Fruit fly (Drosophila melanogaster) whole organism, embryonic: ENCODE data around the gene Bet5.

Experiments
- ATbp ChIP-seq: fragments of 200-800 bp; sonication (Bioruptor generic); optimal IDR thresholded peaks from 2 replicates; lab custom pipeline; 2017; ENCODE audit warnings: missing biosample characterization, mild to moderate bottlenecking, missing genetic modification characterization, missing genetic modification reagents
- Abd-B ChIP-seq: fragments of 200-800 bp; sonication (Bioruptor generic); optimal IDR thresholded peaks from 2 replicates; lab custom pipeline; 2018; ENCODE audit warnings: missing biosample characterization, mild to moderate bottlenecking, missing genetic modification characterization, moderate library complexity
- Atf-2 ChIP-seq: fragments of 200-800 bp; sonication (Bioruptor generic); optimal IDR thresholded peaks from 2 replicates; lab custom pipeline; 2016; ENCODE audit warnings: missing biosample characterization, missing genetic modification characterization
- Bgb ChIP-seq: fragments of 200-800 bp; sonication (Bioruptor generic); IDR thresholded peaks from 2 replicates; pipeline ENCODE4 v1.3.6; 2022; ENCODE audit warnings: missing biosample characterization, missing genetic modification characterization; ENCODE audit not compliant: partially characterized antibody
- CG10979 ChIP-seq: fragments of 200-800 bp; sonication (Bioruptor generic); optimal IDR thresholded peaks from 2 replicates; lab custom pipeline; 2018; ENCODE audit warnings: missing biosample characterization, mild to moderate bottlenecking, missing genetic modification characterization, moderate library complexity
- CG11247 ChIP-seq: fragments of 200-800 bp; sonication (Bioruptor generic); IDR thresholded peaks from 2 replicates; pipeline ENCODE4 v1.3.6; 2022; ENCODE audit warnings: missing biosample characterization, missing genetic modification characterization
- CG11398 ChIP-seq: fragments of 200-800 bp; sonication (Bioruptor generic); optimal IDR thresholded peaks from 2 replicates; lab custom pipeline; 2016; ENCODE audit warnings: missing biosample characterization, missing genetic modification characterization
- CG12391 ChIP-seq: fragments of 200-800 bp; sonication (Bioruptor generic); optimal IDR thresholded peaks from 3 replicates; lab custom pipeline; 2018; ENCODE audit warnings: missing biosample characterization, mild to moderate bottlenecking, missing genetic modification characterization, moderate library complexity
- CG12744 ChIP-seq: fragments of 200-800 bp; sonication (Bioruptor generic); optimal IDR thresholded peaks from 2 replicates; lab custom pipeline; 2016; ENCODE audit warnings: missing biosample characterization, missing genetic modification characterization
- CG13123 ChIP-seq: fragments of 200-800 bp; sonication (Bioruptor generic); optimal IDR thresholded peaks from 2 replicates; lab custom pipeline; 2016; ENCODE audit warnings: missing biosample characterization, missing genetic modification characterization
- CG14014 ChIP-seq: fragments of 200-800 bp; sonication (Bioruptor generic); IDR thresholded peaks from 2 replicates; pipeline ENCODE4 v1.3.6; 2022; ENCODE audit warnings: missing biosample characterization, missing genetic modification characterization
- CG16863 ChIP-seq: fragments of 200-800 bp; sonication (Bioruptor generic); optimal IDR thresholded peaks from 3 replicates; lab custom pipeline; 2016; ENCODE audit warnings: missing biosample characterization, missing genetic modification characterization
- CG2129 ChIP-seq: fragments of 200-800 bp; sonication (Bioruptor generic); IDR thresholded peaks from 2 replicates; pipeline ENCODE4 v1.3.6; 2022; ENCODE audit warnings: missing biosample characterization, missing genetic modification characterization; ENCODE audit not compliant: partially characterized antibody
- CG30431 ChIP-seq: fragments of 200-800 bp; sonication (Bioruptor generic); optimal IDR thresholded peaks from 2 replicates; lab custom pipeline; 2017; ENCODE audit warnings: missing biosample characterization, missing genetic modification characterization
- CG31388 ChIP-seq: fragments of 200-800 bp; sonication (Bioruptor generic); optimal IDR thresholded peaks from 2 replicates; lab custom pipeline; 2016; ENCODE audit warnings: missing biosample characterization, missing genetic modification characterization
- CG31441 ChIP-seq: fragments of 200-800 bp; sonication (Bioruptor generic); IDR thresholded peaks from 2 replicates; pipeline ENCODE4 v1.3.6; 2022; ENCODE audit warnings: missing biosample characterization, missing genetic modification characterization
- CG4360 ChIP-seq: fragments of 200-800 bp; sonication (Bioruptor generic); IDR thresholded peaks from 2 replicates; pipeline ENCODE4 v1.3.6; 2022; ENCODE audit warnings: missing biosample characterization, missing genetic modification characterization
- Dbx ChIP-seq: fragments of 200-800 bp; sonication (Bioruptor generic); IDR thresholded peaks from 3 replicates; pipeline ENCODE4 v1.3.6; 2022; ENCODE audit warnings: missing biosample characterization, missing genetic modification characterization
- Deaf1 ChIP-seq: fragments of 200-800 bp; optimal IDR thresholded peaks from 3 replicates; lab custom pipeline; 2019; ENCODE audit warnings: missing biosample characterization, mild to moderate bottlenecking, missing genetic modification characterization, moderate library complexity
- Doc3 ChIP-seq: fragments of 200-800 bp; sonication (Bioruptor generic); IDR thresholded peaks from 3 replicates; pipeline ENCODE4 v1.3.6; 2022; ENCODE audit warnings: missing biosample characterization, missing genetic modification characterization; ENCODE audit not compliant: partially characterized antibody
- E2f1 ChIP-seq: fragments of 200-800 bp; sonication (Bioruptor generic); IDR thresholded peaks from 2 replicates; pipeline ENCODE4 v1.3.6; 2022; ENCODE audit warnings: missing biosample characterization, missing genetic modification characterization
- Gsc ChIP-seq: fragments of 200-800 bp; sonication (Bioruptor generic); IDR thresholded peaks from 2 replicates; pipeline ENCODE4 v1.3.6; 2022; ENCODE audit warnings: missing biosample characterization, missing genetic modification characterization
- Gug ChIP-seq: fragments of 200-800 bp; sonication (Bioruptor generic); IDR thresholded peaks from 4 replicates; pipeline ENCODE4 v1.3.6; 2022; ENCODE audit warnings: missing biosample characterization, missing genetic modification characterization
- H15 ChIP-seq: fragments of 200-800 bp; sonication (Bioruptor generic); IDR thresholded peaks from 3 replicates; pipeline ENCODE4 v1.3.6; 2022; ENCODE audit warnings: missing biosample characterization, missing genetic modification characterization
- H2.0 ChIP-seq: fragments of 200-800 bp; sonication (Bioruptor generic); IDR thresholded peaks from 2 replicates; pipeline ENCODE4 v1.3.6; 2022; ENCODE audit warnings: missing biosample characterization, missing genetic modification characterization
- Hr51 ChIP-seq, 2 experiments: fragments of 200-800 bp; sonication (Bioruptor generic); optimal IDR thresholded peaks; 2 replicates in 1 of 2; 3 replicates in 1 of 2; lab custom pipeline; 2016 to 2018; ENCODE audit warnings: missing biosample characterization in 2 of 2, missing genetic modification characterization in 2 of 2, mild to moderate bottlenecking in 1 of 2, moderate library complexity in 1 of 2
- NFAT ChIP-seq: fragments of 200-800 bp; sonication (Bioruptor generic); IDR thresholded peaks from 2 replicates; pipeline ENCODE4 v1.3.6; 2022; ENCODE audit warnings: missing biosample characterization, missing genetic modification characterization
- Nf-YC ChIP-seq: fragments of 200-800 bp; optimal IDR thresholded peaks from 3 replicates; lab custom pipeline; 2019; ENCODE audit warnings: missing biosample characterization, mild to moderate bottlenecking, missing genetic modification characterization, moderate library complexity
- Oaz ChIP-seq: fragments of 200-800 bp; sonication (Bioruptor generic); IDR thresholded peaks from 2 replicates; pipeline ENCODE4 v1.3.6; 2022; ENCODE audit warnings: missing biosample characterization, missing genetic modification characterization
- PHDP ChIP-seq: fragments of 200-800 bp; sonication (Bioruptor generic); optimal IDR thresholded peaks from 3 replicates; lab custom pipeline; 2018; ENCODE audit warnings: missing biosample characterization, mild to moderate bottlenecking, missing genetic modification characterization, moderate library complexity
- Sox100B ChIP-seq: fragments of 200-800 bp; sonication (Bioruptor generic); optimal IDR thresholded peaks from 3 replicates; lab custom pipeline; 2018; ENCODE audit warnings: missing biosample characterization, mild to moderate bottlenecking, missing genetic modification characterization
- Spps ChIP-seq: fragments of 200-800 bp; sonication (Bioruptor generic); optimal IDR thresholded peaks from 2 replicates; lab custom pipeline; 2018; ENCODE audit warnings: missing biosample characterization, mild to moderate bottlenecking, missing genetic modification characterization
- Xrp1 ChIP-seq: fragments of 200-800 bp; sonication (Bioruptor generic); IDR thresholded peaks from 2 replicates; pipeline ENCODE4 v1.3.6; 2022; ENCODE audit warnings: missing biosample characterization, missing genetic modification characterization
- YL-1 ChIP-seq: fragments of 200-800 bp; sonication (Bioruptor generic); optimal IDR thresholded peaks from 3 replicates; lab custom pipeline; 2017; ENCODE audit warnings: missing biosample characterization, mild to moderate bottlenecking, missing genetic modification characterization
- amos ChIP-seq: fragments of 200-800 bp; sonication (Bioruptor generic); IDR thresholded peaks from 2 replicates; pipeline ENCODE4 v1.3.6; 2022; ENCODE audit warnings: missing biosample characterization, missing genetic modification characterization; ENCODE audit not compliant: partially characterized antibody
- ash1 ChIP-seq: fragments of 200-800 bp; sonication (Bioruptor generic); optimal IDR thresholded peaks from 2 replicates; lab custom pipeline; 2018; ENCODE audit warnings: missing biosample characterization, mild to moderate bottlenecking, missing genetic modification characterization
- az2 ChIP-seq: fragments of 200-800 bp; sonication (Bioruptor generic); optimal IDR thresholded peaks from 3 replicates; lab custom pipeline; 2016; ENCODE audit warnings: missing biosample characterization, missing genetic modification characterization
- bowl ChIP-seq: fragments of 200-800 bp; sonication (Bioruptor generic); IDR thresholded peaks from 2 replicates; pipeline ENCODE4 v1.3.6; 2022; ENCODE audit warnings: missing biosample characterization, missing genetic modification characterization
- bsh ChIP-seq, 2 experiments: fragments of 200-800 bp; sonication (Bioruptor generic); optimal IDR thresholded peaks; 2 replicates each; lab custom pipeline; 2017 to 2018; ENCODE audit warnings: mild to moderate bottlenecking in 2 of 2, missing biosample characterization in 2 of 2, missing genetic modification characterization in 2 of 2, moderate library complexity in 1 of 2
- dmrt99B ChIP-seq: fragments of 200-800 bp; sonication (Bioruptor generic); optimal IDR thresholded peaks from 2 replicates; lab custom pipeline; 2018; ENCODE audit warnings: missing biosample characterization, mild to moderate bottlenecking, missing genetic modification characterization, moderate library complexity
- nau ChIP-seq: fragments of 200-800 bp; sonication (Bioruptor generic); optimal IDR thresholded peaks from 3 replicates; lab custom pipeline; 2017; ENCODE audit warnings: missing biosample characterization, mild to moderate bottlenecking, missing genetic modification characterization, missing genetic modification reagents
- nmo ChIP-seq: fragments of 200-800 bp; sonication (Bioruptor generic); optimal IDR thresholded peaks from 2 replicates; lab custom pipeline; 2018; ENCODE audit warnings: missing biosample characterization, mild to moderate bottlenecking, missing genetic modification characterization, moderate library complexity
- org-1 ChIP-seq: fragments of 200-800 bp; sonication (Bioruptor generic); optimal IDR thresholded peaks from 2 replicates; lab custom pipeline; 2017; ENCODE audit warnings: missing biosample characterization, missing genetic modification characterization
- peb ChIP-seq: fragments of 200-800 bp; sonication (Bioruptor generic); IDR thresholded peaks from 2 replicates; pipeline ENCODE4 v1.3.6; 2022; ENCODE audit warnings: missing biosample characterization, missing genetic modification characterization
- repo ChIP-seq: fragments of 200-800 bp; sonication (Bioruptor generic); optimal IDR thresholded peaks from 2 replicates; lab custom pipeline; 2016; ENCODE audit warnings: missing biosample characterization, missing genetic modification characterization
- seq ChIP-seq: fragments of 200-800 bp; sonication (Bioruptor generic); IDR thresholded peaks from 2 replicates; pipeline ENCODE4 v1.3.6; 2022; ENCODE audit warnings: missing biosample characterization, missing genetic modification characterization
- sisA ChIP-seq: fragments of 200-800 bp; sonication (Bioruptor generic); IDR thresholded peaks from 2 replicates; pipeline ENCODE4 v1.3.6; 2022; ENCODE audit warnings: missing biosample characterization, missing genetic modification characterization
- stc ChIP-seq: fragments of 200-800 bp; sonication (Bioruptor generic); IDR thresholded peaks from 2 replicates; pipeline ENCODE4 v1.3.6; 2022; ENCODE audit warnings: missing biosample characterization, missing genetic modification characterization
- tgo ChIP-seq: fragments of 200-800 bp; sonication (Bioruptor generic); IDR thresholded peaks from 3 replicates; pipeline ENCODE4 v1.3.6; 2022; ENCODE audit warnings: missing biosample characterization, missing genetic modification characterization
- trem ChIP-seq: fragments of 200-800 bp; optimal IDR thresholded peaks from 3 replicates; lab custom pipeline; 2019; ENCODE audit warnings: missing biosample characterization, mild to moderate bottlenecking, missing genetic modification characterization, moderate library complexity
- wor ChIP-seq: fragments of 200-800 bp; sonication (Bioruptor generic); IDR thresholded peaks from 2 replicates; pipeline ENCODE4 v1.3.6; 2022; ENCODE audit warnings: missing biosample characterization, missing genetic modification characterization
- yki ChIP-seq: fragments of >200 bp; optimal IDR thresholded peaks from 3 replicates; lab custom pipeline; 2018

Gene Bet5

dm6 chr3R:30222236-30222635, 42.2 kb downstream of the Bet5 start (continued):
- no peak for TF ChIP-seq ash1 (GFP tag; lab: Kevin White, UChicago)
- peak; percentile 19; the same call in 1 of the 2 replicates for TF ChIP-seq CG14014 (GFP tag; lab: Robert Waterston, UW)
- no peak for TF ChIP-seq CG2129 (GFP tag; lab: Robert Waterston, UW)
- no peak for TF ChIP-seq Gsc (GFP tag; lab: Robert Waterston, UW)
- no peak for TF ChIP-seq wor
- TF ChIP-seq CG31441 (GFP tag; lab: Robert Waterston, UW): peak; percentile 44
- no peak for TF ChIP-seq org-1
- TF ChIP-seq CG11398 (GFP tag; lab: Kevin White, UChicago): no peak
- TF ChIP-seq trem (tag; lab: Kevin White, UChicago): peak; percentile 16
- no peak for TF ChIP-seq H2.0 (GFP tag; lab: Robert Waterston, UW)
- peak; percentile 26 for TF ChIP-seq PHDP (tag; lab: Kevin White, UChicago)
- no peak for TF ChIP-seq Spps (tag; lab: Kevin White, UChicago)
- TF ChIP-seq Deaf1 (tag; lab: Kevin White, UChicago): no peak
- TF ChIP-seq CG11247 (GFP tag; lab: Robert Waterston, UW): no peak
- TF ChIP-seq repo (GFP tag; lab: Kevin White, UChicago): no peak
- no peak for TF ChIP-seq CG4360 (GFP tag; lab: Robert Waterston, UW)
- peak; percentile 61 for TF ChIP-seq CG12391
- TF ChIP-seq yki (lab: Kevin White, UChicago): no peak
- TF ChIP-seq Xrp1 (GFP tag; lab: Robert Waterston, UW): peak; percentile 77
- TF ChIP-seq Oaz (GFP tag; lab: Robert Waterston, UW): no peak
- no peak for TF ChIP-seq nau (GFP tag; lab: Kevin White, UChicago)
- no peak for TF ChIP-seq Doc3 (GFP tag; lab: Robert Waterston, UW)
- TF ChIP-seq Sox100B: peak; percentile 8
- TF ChIP-seq dmrt99B (tag; lab: Kevin White, UChicago): peak; percentile 13
- TF ChIP-seq peb (GFP tag; lab: Robert Waterston, UW): no peak
- TF ChIP-seq CG12744 (GFP tag; lab: Kevin White, UChicago): no peak
- TF ChIP-seq NFAT: no peak
- TF ChIP-seq amos: no peak
- TF ChIP-seq ATbp: no peak
- TF ChIP-seq bowl (GFP tag; lab: Robert Waterston, UW): no peak
- TF ChIP-seq bsh (GFP tag; optimal IDR thresholded peaks at IDR 0.05; lab: Kevin White, UChicago): peak in 1 of 2 experiments; percentile 51
- TF ChIP-seq Abd-B (GFP tag; lab: Kevin White, UChicago): no peak
- no peak for TF ChIP-seq CG13123
- no peak for TF ChIP-seq YL-1 (GFP tag; lab: Kevin White, UChicago)
- peak; percentile 12 for TF ChIP-seq nmo (GFP tag; lab: Kevin White, UChicago)
- no peak for TF ChIP-seq seq (GFP tag; lab: Robert Waterston, UW)
- peak; percentile 9 for TF ChIP-seq CG30431 (GFP tag; lab: Kevin White, UChicago)
- peak; percentile 43; the same call in 1 of the 2 replicates for TF ChIP-seq stc
- TF ChIP-seq CG10979 (tag; lab: Kevin White, UChicago): peak; percentile 57
- no peak for TF ChIP-seq Atf-2 (GFP tag; lab: Kevin White, UChicago)
- no peak for TF ChIP-seq CG31388 (GFP tag; lab: Kevin White, UChicago)
- no peak for TF ChIP-seq Nf-YC
- TF ChIP-seq az2 (GFP tag; lab: Kevin White, UChicago): peak; percentile 16
- no peak for TF ChIP-seq Dbx (GFP tag; lab: Robert Waterston, UW)
- peak in 1 of 2 experiments; percentile 19 for TF ChIP-seq Hr51 (GFP tag; optimal IDR thresholded peaks at IDR 0.05; lab: Kevin White, UChicago)
- no peak for TF ChIP-seq CG16863 (GFP tag; lab: Kevin White, UChicago)
- no peak for TF ChIP-seq Gug
- TF ChIP-seq H15 (GFP tag; lab: Robert Waterston, UW): 0 out of 3 replicates have a peak, but pooled peaks have one; percentile 14
- TF ChIP-seq sisA (GFP tag; lab: Robert Waterston, UW): no peak
- TF ChIP-seq E2f1 (GFP tag; lab: Robert Waterston, UW): no peak
- TF ChIP-seq Bgb (GFP tag; lab: Robert Waterston, UW): no peak
- 0 out of 3 replicates have a peak, but pooled peaks have one; percentile 16 for TF ChIP-seq tgo
